Fruit fly (Drosophila melanogaster): ENCODE data around the gene Or7a.

DNA sequence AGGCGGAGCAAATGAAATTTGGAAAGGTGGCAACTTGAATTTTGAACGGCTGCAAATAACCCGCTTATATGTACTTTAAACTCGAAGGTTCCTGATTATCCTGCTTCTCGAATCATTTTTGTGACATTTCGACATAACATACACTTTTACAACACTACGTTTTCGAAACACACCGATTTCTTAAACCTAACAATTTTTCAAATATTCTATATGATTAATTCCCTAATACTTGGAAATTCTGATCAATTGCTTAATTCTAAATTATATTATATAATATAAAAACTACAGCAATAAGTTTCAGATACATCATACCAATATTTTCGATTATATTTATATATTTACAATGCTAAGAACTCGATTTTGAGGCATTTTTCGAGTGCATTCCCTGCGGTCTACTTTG is 2.8 kb downstream of the Or7a start, which contains the start of gene CG10761:
- TF ChIP-seq CTCF (optimal IDR thresholded peaks at IDR 0.05) = no peak
- no peak for TF ChIP-seq CG8478 (optimal IDR thresholded peaks at IDR 0.05)
